Worm (Caenorhabditis elegans) whole organism, dauer: ENCODE data around the gene F58F9.9.

Source experiments
- unc-62 ChIP-seq: sonication (generic microtip); optimal IDR thresholded peaks from 2 replicates; lab custom pipeline; 2017; ENCODE audit warnings: missing biosample characterization, missing genetic modification reagents, missing genetic modification characterization

F58F9.9 gene

ce11 chrIV:6239993-6240392, at the start of gene F58F9.9:
TSS of gene F58F9.9 (plus strand) at chrIV:6240293.
- TF ChIP-seq unc-62 (GFP tag; lab: Kevin White, UChicago): no peak

DNA sequence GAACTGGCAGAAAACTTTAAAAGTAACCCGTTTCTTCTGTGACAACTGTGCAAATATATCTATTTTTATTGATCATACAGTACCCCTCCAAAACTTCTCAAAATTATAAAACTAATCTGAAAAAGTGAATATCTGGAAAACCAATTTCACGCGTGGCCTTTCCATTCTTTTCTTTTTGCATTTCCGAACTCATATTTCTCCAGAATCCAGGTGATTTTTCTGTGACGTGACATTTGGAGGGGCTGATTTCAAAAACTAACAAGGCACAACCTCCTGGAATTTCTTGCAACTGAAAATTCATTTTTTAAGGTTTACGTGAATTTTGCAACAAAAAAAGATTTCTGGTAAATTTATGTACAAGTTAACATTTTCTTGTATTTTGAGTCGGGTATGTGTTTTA, 39.8 kb upstream of the F58F9.9 start:
- TF ChIP-seq unc-62 (GFP tag; lab: Kevin White, UChicago): no peak

DNA sequence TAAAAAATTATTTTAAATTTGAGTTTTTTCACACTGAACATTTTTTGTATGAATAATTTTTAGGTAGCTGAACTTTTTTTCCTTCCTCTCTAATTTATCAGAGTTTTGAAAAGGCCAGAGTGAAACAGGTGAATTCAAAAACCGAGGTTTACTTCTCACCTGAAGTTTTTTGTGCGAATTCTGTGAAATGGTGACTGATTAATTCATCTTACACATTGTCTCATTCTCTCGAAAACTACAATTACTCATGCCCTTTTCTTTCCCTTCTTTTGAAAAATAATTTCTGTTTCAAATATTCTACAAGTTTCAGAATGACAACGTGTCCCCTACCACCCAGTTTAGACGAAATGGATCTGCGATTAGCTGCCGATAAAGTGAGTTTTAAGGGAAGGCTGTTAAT, 38.3 kb upstream of the F58F9.9 start, which contains the start of gene tkr-2:
Gene tkr-2 (plus strand): TSS at position 301 of the 400 bp plus-strand sequence.
- TF ChIP-seq unc-62 (GFP tag; lab: Kevin White, UChicago): no peak

- TF ChIP-seq unc-62 (GFP tag; lab: Kevin White, UChicago): no peak
Measured at ce11 chrIV:6206294-6206776, 33.8 kb upstream of the F58F9.9 start, which contains the start of gene C49A9.10. TSS of gene C49A9.10 (minus strand) at chrIV:6206344.

ce11 chrIV:6209337-6209736, 30.8 kb upstream of the F58F9.9 start:
- no peak for TF ChIP-seq unc-62 (GFP tag; lab: Kevin White, UChicago)

DNA sequence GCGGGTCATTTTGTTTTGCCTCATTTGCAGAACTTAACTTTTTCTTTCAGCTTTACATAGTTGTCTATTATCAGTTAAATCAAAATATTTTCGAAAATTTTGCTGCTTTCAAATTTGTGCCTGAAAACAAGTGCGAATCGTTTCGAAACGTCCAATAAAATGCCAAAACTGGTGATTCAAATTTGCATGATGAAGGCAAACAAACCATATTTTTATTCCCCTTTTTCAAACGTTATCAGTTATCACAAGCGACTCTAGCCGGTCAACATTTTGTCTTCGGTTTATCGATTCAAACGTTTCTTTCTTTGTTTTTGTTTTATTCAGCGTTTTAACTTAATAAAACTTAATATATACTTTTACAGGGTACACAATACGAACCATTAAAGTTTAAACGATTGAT, 29.5 kb upstream of the F58F9.9 start, which contains the start of the genes ugt-24 and C49A9.6:
Gene ugt-24 (minus strand): TSS at position 147 of the 400 bp plus-strand sequence.
Gene C49A9.6 (plus strand): TSS at position 363 of the 400 bp plus-strand sequence.
- no peak for TF ChIP-seq unc-62 (GFP tag; lab: Kevin White, UChicago)

DNA sequence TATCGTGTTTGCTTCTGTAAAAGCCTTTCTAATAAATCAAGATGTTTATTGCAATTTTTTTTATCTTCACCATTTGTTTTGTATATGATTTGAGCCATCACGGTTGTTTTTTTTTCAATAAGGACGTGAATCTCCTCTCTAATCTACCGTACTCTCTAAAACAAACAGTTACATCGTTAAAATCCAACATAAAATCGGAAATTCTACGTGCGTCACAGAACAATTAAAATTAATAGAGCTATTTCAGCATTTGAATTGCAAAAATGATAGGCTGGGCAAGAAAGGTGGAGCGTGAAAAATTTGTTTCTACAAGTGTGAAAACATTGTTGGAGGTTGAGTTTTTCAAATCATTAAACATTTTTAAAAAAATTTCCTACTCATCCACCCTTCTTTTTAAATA, 26.7 kb upstream of the F58F9.9 start, which contains the start of gene C49A9.5:
Gene C49A9.5 (plus strand): TSS at position 271 of the 400 bp plus-strand sequence.
- TF ChIP-seq unc-62 (GFP tag; lab: Kevin White, UChicago): no peak

ce11 chrIV:6217066-6217465, 23.0 kb upstream of the F58F9.9 start, which contains the start of gene C49A9.9:
TSS of gene C49A9.9 (plus strand) at chrIV:6217372.
- no peak for TF ChIP-seq unc-62 (GFP tag; lab: Kevin White, UChicago)

- TF ChIP-seq unc-62 (GFP tag; lab: Kevin White, UChicago): no peak
Measured at ce11 chrIV:6217503-6217902, 22.6 kb upstream of the F58F9.9 start.

ce11 chrIV:6219429-6219828, 20.7 kb upstream of the F58F9.9 start, which contains the start of gene C49A9.4:
TSS of gene C49A9.4 (plus strand) at chrIV:6219693.
- no peak for TF ChIP-seq unc-62 (GFP tag; lab: Kevin White, UChicago)

DNA sequence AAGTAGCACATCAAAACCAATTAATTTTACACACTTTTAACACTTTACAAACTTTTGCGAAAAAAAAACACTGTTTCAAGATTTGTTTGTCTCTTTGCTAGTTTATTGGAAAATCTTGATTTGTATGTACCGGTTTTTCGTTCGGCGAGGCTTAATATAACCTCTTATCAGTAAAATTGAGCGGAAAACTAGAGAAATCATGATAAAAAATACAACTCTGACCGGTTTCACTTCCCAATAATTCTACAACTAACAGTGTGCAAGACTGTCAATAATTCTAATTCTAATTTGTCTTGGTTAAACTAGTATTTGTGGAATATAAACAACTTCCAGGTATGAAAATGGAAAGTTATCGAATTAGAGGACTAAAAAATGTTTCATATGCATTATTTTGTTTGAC, 18.2 kb upstream of the F58F9.9 start, which contains the start of gene C49A9.3:
Gene C49A9.3 (plus strand): TSS at position 212 of the 400 bp plus-strand sequence.
- no peak for TF ChIP-seq unc-62 (GFP tag; lab: Kevin White, UChicago)

- no peak for TF ChIP-seq unc-62 (GFP tag; lab: Kevin White, UChicago)
Measured at ce11 chrIV:6225143-6225542, 14.9 kb upstream of the F58F9.9 start, which contains the start of gene C49A9.2. TSS of gene C49A9.2 (plus strand) at chrIV:6225443.

DNA sequence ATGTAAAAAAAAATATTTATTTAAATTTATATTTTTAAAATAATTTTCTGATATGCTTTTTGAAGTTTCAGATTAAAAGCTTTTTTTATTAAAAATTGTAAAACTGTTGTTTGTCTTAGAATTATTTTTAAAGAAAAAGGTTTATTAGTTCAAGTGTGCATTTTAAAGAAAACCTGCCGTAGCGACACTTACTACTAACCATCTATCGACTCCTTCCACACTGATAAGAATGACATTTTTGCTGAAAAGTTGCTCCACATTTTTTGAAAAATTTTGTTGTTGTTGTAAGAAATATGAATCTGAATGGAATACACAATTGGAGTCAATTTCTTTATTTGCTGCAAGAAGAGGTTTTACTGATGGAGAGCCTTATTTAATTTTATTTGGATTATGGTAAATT, 12.1 kb upstream of the F58F9.9 start, which contains the start of gene C49A9.1:
Gene C49A9.1 (plus strand): TSS at position 217 of the 400 bp plus-strand sequence.
- TF ChIP-seq unc-62 (GFP tag; lab: Kevin White, UChicago): no peak

DNA sequence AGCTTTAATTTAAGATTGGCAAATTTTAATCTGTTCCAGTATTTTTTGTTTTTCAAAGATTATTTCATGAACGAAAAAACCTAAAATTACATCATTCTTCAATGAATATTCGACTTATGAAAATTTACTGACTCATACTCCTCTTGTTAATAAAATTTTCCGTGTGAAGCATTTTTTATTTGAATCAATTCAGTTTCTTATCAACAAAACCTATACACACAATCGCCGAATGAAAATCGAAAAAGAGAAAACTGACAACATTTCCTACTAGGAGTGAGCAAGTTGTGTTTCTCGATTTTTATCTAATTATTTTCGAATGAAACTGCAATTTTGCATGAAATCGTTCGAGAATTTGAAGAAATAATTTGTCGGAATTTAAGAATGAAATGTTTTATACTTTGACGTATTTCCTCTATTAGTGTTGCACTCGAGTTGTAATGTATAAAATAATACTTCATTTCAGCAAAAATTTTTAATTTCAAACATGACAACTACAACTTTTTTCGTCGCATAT, 9.5 kb upstream of the F58F9.9 start, which contains the start of gene F58F9.4:
Gene F58F9.4 (plus strand): TSS at position 464 of the 514 bp plus-strand sequence.
- no peak for TF ChIP-seq unc-62 (GFP tag; lab: Kevin White, UChicago)

DNA sequence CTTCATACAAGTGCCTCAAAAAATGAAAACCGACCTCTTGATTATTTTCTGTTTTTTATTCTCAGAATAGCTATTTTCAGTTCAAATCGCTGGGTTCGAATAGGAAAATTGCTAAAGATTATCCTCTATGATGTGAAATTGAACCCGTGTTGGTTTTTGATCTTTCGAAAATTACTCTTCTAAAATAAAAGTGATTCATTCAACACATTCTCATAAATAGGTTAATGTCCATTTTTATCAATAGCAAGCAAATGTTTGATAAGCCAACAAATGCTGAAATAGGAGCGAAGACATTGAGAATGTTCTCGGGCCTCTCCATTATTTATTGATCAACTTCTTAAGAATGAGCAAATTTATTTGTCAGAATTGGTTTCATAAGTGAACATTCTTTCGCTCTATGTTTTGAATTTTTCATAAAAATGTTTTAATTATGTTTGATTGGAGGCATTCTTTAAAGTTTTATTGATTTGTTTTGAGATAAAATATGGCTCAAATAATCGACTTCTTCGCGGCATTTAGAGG, 7.3 kb upstream of the F58F9.9 start, which contains the start of gene F58F9.3:
Gene F58F9.3 (plus strand): TSS at position 472 of the 522 bp plus-strand sequence.
- TF ChIP-seq unc-62 (GFP tag; lab: Kevin White, UChicago): no peak
